Fruit fly (Drosophila melanogaster) whole organism, adult: ENCODE data around the gene Srp19.

Experiments
- Hr96 ChIP-seq: fragments of 200-800 bp; sonication (Bioruptor generic); optimal IDR thresholded peaks from 2 replicates; lab custom pipeline; 2016; ENCODE audit warnings: missing biosample characterization, missing genetic modification characterization
- kay ChIP-seq: fragments of 200-800 bp; sonication (Bioruptor generic); peaks from one replicate; lab custom pipeline; 2016; ENCODE audit warnings: missing biosample characterization, missing genetic modification characterization, borderline replicate concordance

DNA sequence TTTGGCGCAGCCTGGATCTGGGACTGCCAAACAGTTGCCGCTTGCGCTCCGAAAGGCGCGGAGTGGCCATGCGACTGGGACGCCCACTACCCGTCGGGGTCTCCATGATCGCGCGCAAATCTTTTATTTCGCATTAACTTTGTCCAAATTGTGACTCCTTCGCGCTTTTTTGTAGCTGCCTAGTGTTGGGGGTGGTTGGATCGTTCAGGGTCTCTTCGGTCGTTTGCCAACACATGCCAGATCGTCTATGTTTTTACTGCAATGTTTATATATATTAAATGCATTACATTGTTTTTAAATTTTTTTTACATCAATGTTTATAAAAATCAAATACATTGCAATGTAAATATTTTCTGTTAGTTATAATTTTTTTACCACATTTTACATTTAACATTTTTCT lies 9.0 kb downstream of the Srp19 start:
- TF ChIP-seq Hr96 (no peak), kay (GFP tag; lab: Kevin White, UChicago) (no peak)
